Worm (Caenorhabditis elegans) whole organism, L1 larva: ENCODE results near the gene fbxc-15.

Experiments used
- elt-3 ChIP-seq, 6 experiments: fragments of 150-350 bp in 1 of 6; sonication (generic microtip); optimal IDR thresholded peaks; 2 replicates each; lab custom pipeline; 2017 to 2018; ENCODE audit warnings: missing biosample characterization in 6 of 6, missing genetic modification characterization in 6 of 6, inconsistent platforms in 1 of 6
- ztf-4 ChIP-seq: fragments of 150-350 bp; optimal IDR thresholded peaks from 2 replicates; lab custom pipeline; 2014; ENCODE audit warnings: missing biosample characterization, missing genetic modification characterization

DNA sequence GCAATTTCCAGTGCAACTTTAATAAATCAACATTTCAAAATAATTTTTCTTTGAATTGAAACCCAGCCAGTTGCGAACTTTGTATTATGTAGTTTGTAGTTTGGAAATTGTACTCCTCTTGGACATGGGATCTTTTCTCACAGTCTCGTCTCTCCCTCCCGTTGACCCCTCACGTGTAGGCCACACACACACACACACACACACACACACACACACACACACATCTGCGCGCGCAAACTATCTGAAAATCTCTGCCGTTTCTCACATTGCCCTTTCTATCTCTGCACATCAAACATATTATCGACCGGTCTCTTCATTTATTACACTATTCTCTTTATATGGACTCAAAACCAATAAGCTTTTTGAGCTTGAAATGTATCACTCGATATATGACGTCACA lies 38.4 kb upstream of the fbxc-15 start, which contains the start of gene fbxc-36:
- TF ChIP-seq ztf-4 (no peak), elt-3 (tag; optimal IDR thresholded peaks at IDR 0.05; lab: Kevin White, UChicago) (no peak)
